Worm (Caenorhabditis elegans): ENCODE data around the gene tbx-31.
"Not testable (repeated sequence)": the region's sequence is repeated elsewhere in the genome, so short reads cannot be mapped to it uniquely, and the experiment has no call there.

DNA sequence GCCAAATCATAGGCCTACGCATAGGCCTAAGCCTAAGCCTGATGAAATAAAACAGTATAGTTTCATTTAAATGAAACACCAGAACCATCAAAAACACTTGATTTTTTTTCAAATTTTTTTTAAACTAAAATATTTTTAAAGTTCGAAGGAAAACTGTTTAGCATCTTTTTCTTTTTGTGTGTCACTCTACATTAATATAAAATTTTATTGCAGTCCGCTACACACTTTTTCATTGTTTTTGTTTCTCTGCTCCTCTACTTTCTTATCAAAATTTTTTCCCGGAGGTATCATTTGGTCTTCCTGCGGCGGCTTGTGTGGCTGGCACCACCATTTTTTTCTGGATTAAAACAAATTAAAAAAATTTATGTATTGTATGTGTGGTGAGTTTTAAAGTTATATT is 13.1 kb upstream of the tbx-31 start, which contains the start of gene C36C9.11:
- TF ChIP-seq snpc-4 (tag; optimal IDR thresholded peaks at IDR 0.05); elt-3 (tag; optimal IDR thresholded peaks at IDR 0.05); unc-62 (GFP tag; optimal IDR thresholded peaks at IDR 0.05); ztf-11 (tag; optimal IDR thresholded peaks at IDR 0.05); elt-1 (tag; optimal IDR thresholded peaks at IDR 0.05; ENCODE audit: borderline replicate concordance, insufficient read depth); nhr-12 (tag; optimal IDR thresholded peaks at IDR 0.05); pha-4 (tag; optimal IDR thresholded peaks at IDR 0.05); zip-8 (tag; optimal IDR thresholded peaks at IDR 0.05); blmp-1 (tag; optimal IDR thresholded peaks at IDR 0.05); unc-39 (tag; optimal IDR thresholded peaks at IDR 0.05): not testable (repeated sequence)
